Fruit fly (Drosophila melanogaster): ENCODE data around the gene Cp36.

The Cp36 gene

dm6 chrX:8479031-8479568, at the start of gene Cp36:
Gene Cp36, plus strand, starts transcription at chrX:8479319.
- TF ChIP-seq br (GFP tag; optimal IDR thresholded peaks at IDR 0.05) = no peak
- no peak for TF ChIP-seq lola (GFP tag; optimal IDR thresholded peaks at IDR 0.05)
- no peak for TF ChIP-seq pan (optimal IDR thresholded peaks at IDR 0.05)
- TF ChIP-seq Mio (GFP tag; optimal IDR thresholded peaks at IDR 0.05) = no peak
- no peak for TF ChIP-seq Hnf4 (GFP tag; optimal IDR thresholded peaks at IDR 0.05)
- TF ChIP-seq Dfd (GFP tag; optimal IDR thresholded peaks at IDR 0.05) = no peak
- TF ChIP-seq OdsH (GFP tag; optimal IDR thresholded peaks at IDR 0.05) = no peak
- TF ChIP-seq jim (GFP tag; optimal IDR thresholded peaks at IDR 0.05) = no peak
- no peak for TF ChIP-seq usp (GFP tag; optimal IDR thresholded peaks at IDR 0.05)
- TF ChIP-seq Abd-B (GFP tag; optimal IDR thresholded peaks at IDR 0.05) = no peak
- TF ChIP-seq ey (GFP tag; optimal IDR thresholded peaks at IDR 0.05) = no peak
- no peak for TF ChIP-seq brk (GFP tag; optimal IDR thresholded peaks at IDR 0.05)
- no peak for TF ChIP-seq Myc (optimal IDR thresholded peaks at IDR 0.05)
- TF ChIP-seq woc (GFP tag; optimal IDR thresholded peaks at IDR 0.05) = no peak
- TF ChIP-seq Vsx2 (GFP tag; optimal IDR thresholded peaks at IDR 0.05; ENCODE audit: partially characterized antibody) = no peak

dm6 chrX:8433709-8434108, 45.4 kb upstream of the Cp36 start, which contains the start of gene CG32712:
Gene CG32712, minus strand, starts transcription at chrX:8433809.
- TF ChIP-seq Rel (GFP tag; optimal IDR thresholded peaks at IDR 0.05) = no peak
- TF ChIP-seq Rel (tag; optimal IDR thresholded peaks at IDR 0.05) = no peak
- TF ChIP-seq usp (GFP tag; optimal IDR thresholded peaks at IDR 0.05) = no peak
- no peak for TF ChIP-seq dmrt93B (GFP tag; optimal IDR thresholded peaks at IDR 0.05)
- TF ChIP-seq tai (GFP tag; optimal IDR thresholded peaks at IDR 0.05) = no peak
- TF ChIP-seq br (GFP tag; optimal IDR thresholded peaks at IDR 0.05) = no peak
- no peak for TF ChIP-seq Hnf4 (GFP tag; optimal IDR thresholded peaks at IDR 0.05)
- TF ChIP-seq Vsx2 (GFP tag; optimal IDR thresholded peaks at IDR 0.05; ENCODE audit: partially characterized antibody) = no peak
- TF ChIP-seq fru (GFP tag; optimal IDR thresholded peaks at IDR 0.05) = no peak

- TF ChIP-seq sv (GFP tag; optimal IDR thresholded peaks at IDR 0.05) (peak; percentile 6), tai (GFP tag; optimal IDR thresholded peaks at IDR 0.05) (no peak), CG9705 (GFP tag; optimal IDR thresholded peaks at IDR 0.05) (peak; percentile 20), Sp1 (GFP tag; optimal IDR thresholded peaks at IDR 0.05) (no peak)
These were observed 42.3 kb upstream of the Cp36 start, which contains the start of gene CG1440 for dm6 chrX:8436656-8437284. Gene CG1440, plus strand, starts transcription at chrX:8437057.

- TF ChIP-seq psq (GFP tag; optimal IDR thresholded peaks at IDR 0.05) = peak; percentile 84
- TF ChIP-seq Hnf4 (GFP tag; optimal IDR thresholded peaks at IDR 0.05) = no peak
These were observed 41.6 kb upstream of the Cp36 start, which contains the start of gene Miga for dm6 chrX:8437285-8438110. Gene Miga, minus strand, starts transcription at chrX:8437820.

- TF ChIP-seq Vsx2 (GFP tag; optimal IDR thresholded peaks at IDR 0.05; ENCODE audit: partially characterized antibody) (no peak), ey (GFP tag; optimal IDR thresholded peaks at IDR 0.05) (no peak), OdsH (GFP tag; optimal IDR thresholded peaks at IDR 0.05) (no peak), Hr83 (GFP tag; optimal IDR thresholded peaks at IDR 0.05; ENCODE audit: poor library complexity, severe bottlenecking) (no peak), Rel (GFP tag; optimal IDR thresholded peaks at IDR 0.05) (no peak), Rel (tag; optimal IDR thresholded peaks at IDR 0.05) (peak; percentile 7)
These were observed 37.0 kb upstream of the Cp36 start, which contains the start of gene CG12123 for dm6 chrX:8442161-8442560. Gene CG12123, minus strand, starts transcription at chrX:8442348.

- TF ChIP-seq Myc (optimal IDR thresholded peaks at IDR 0.05) (peak; percentile 50), foxo (GFP tag; optimal IDR thresholded peaks at IDR 0.05) (no peak)
These were observed 36.2 kb upstream of the Cp36 start for dm6 chrX:8442912-8443311.

- TF ChIP-seq Mio (GFP tag; optimal IDR thresholded peaks at IDR 0.05) = no peak
- no peak for TF ChIP-seq lola (GFP tag; optimal IDR thresholded peaks at IDR 0.05)
These were observed 34.8 kb upstream of the Cp36 start for dm6 chrX:8444279-8444678.
